Fruit fly (Drosophila melanogaster): ENCODE measurements around the gene CG8379.

- TF ChIP-seq OdsH (GFP tag; optimal IDR thresholded peaks at IDR 0.05) (no peak), usp (GFP tag; optimal IDR thresholded peaks at IDR 0.05) (no peak), br (GFP tag; optimal IDR thresholded peaks at IDR 0.05) (no peak), CrebA (GFP tag; optimal IDR thresholded peaks at IDR 0.05; ENCODE audit: borderline replicate concordance) (no peak), jim (GFP tag; optimal IDR thresholded peaks at IDR 0.05) (no peak), N (GFP tag; optimal IDR thresholded peaks at IDR 0.05) (no peak), Mio (GFP tag; optimal IDR thresholded peaks at IDR 0.05) (no peak), Abd-B (GFP tag; optimal IDR thresholded peaks at IDR 0.05) (no peak), psq (GFP tag; optimal IDR thresholded peaks at IDR 0.05) (no peak), h (GFP tag; optimal IDR thresholded peaks at IDR 0.05) (no peak), pan (optimal IDR thresholded peaks at IDR 0.05) (no peak), Vsx2 (GFP tag; optimal IDR thresholded peaks at IDR 0.05; ENCODE audit: partially characterized antibody) (no peak)
Observed at dm6 chr3R:8793726-8794125, 30.5 kb upstream of the CG8379 start.
